Fruit fly (Drosophila melanogaster) whole organism, prepupa: ENCODE measurements around the gene RabX2.
A peak's percentile ranks its signal among the peaks of the same experiment; 100 is the strongest.

Experiments used
- Blimp-1 ChIP-seq: fragments of 200-800 bp; sonication (Bioruptor generic); optimal IDR thresholded peaks from 3 replicates; lab custom pipeline; 2017; ENCODE audit warnings: missing biosample characterization, missing genetic modification characterization, mild to moderate bottlenecking, moderate library complexity, missing genetic modification reagents
- CG10631 ChIP-seq: fragments of 200-800 bp; sonication (Bioruptor generic); optimal IDR thresholded peaks from 2 replicates; lab custom pipeline; 2016; ENCODE audit warnings: missing biosample characterization, missing genetic modification characterization
- CG10669 ChIP-seq: fragments of 200-800 bp; sonication (Bioruptor generic); optimal IDR thresholded peaks from 3 replicates; lab custom pipeline; 2018; ENCODE audit warnings: missing biosample characterization, mild to moderate bottlenecking, missing genetic modification characterization, moderate library complexity
- CG11294 ChIP-seq: fragments of 200-800 bp; sonication (Bioruptor generic); IDR thresholded peaks from 2 replicates; pipeline ENCODE4 v1.3.6; 2022; ENCODE audit warnings: missing biosample characterization, missing genetic modification characterization
- CG11762 ChIP-seq: fragments of 200-800 bp; sonication (Bioruptor generic); optimal IDR thresholded peaks from 3 replicates; lab custom pipeline; 2016; ENCODE audit warnings: missing biosample characterization, missing genetic modification characterization; ENCODE audit not compliant: insufficient read depth
- CG11902 ChIP-seq: fragments of 200-800 bp; sonication (Bioruptor generic); optimal IDR thresholded peaks from 3 replicates; lab custom pipeline; 2016; ENCODE audit warnings: missing biosample characterization, missing genetic modification characterization
- CG15336 ChIP-seq: fragments of 200-800 bp; sonication (Bioruptor generic); IDR thresholded peaks from 2 replicates; pipeline ENCODE4 v1.3.6; 2022; ENCODE audit warnings: missing biosample characterization, missing genetic modification characterization
- CG1621 ChIP-seq: fragments of 200-800 bp; sonication (Bioruptor generic); optimal IDR thresholded peaks from 3 replicates; lab custom pipeline; 2018; ENCODE audit warnings: missing biosample characterization, mild to moderate bottlenecking, missing genetic modification characterization
- CG16779 ChIP-seq: fragments of 200-800 bp; sonication (Bioruptor generic); optimal IDR thresholded peaks from 3 replicates; lab custom pipeline; 2017; ENCODE audit warnings: missing biosample characterization, mild to moderate bottlenecking, missing genetic modification characterization
- CG3032 ChIP-seq: fragments of 200-800 bp; optimal IDR thresholded peaks from 2 replicates; lab custom pipeline; 2019; ENCODE audit warnings: missing biosample characterization, mild to moderate bottlenecking, missing genetic modification characterization, moderate library complexity
- CG32006 ChIP-seq: fragments of 200-800 bp; sonication (Bioruptor generic); optimal IDR thresholded peaks from 3 replicates; lab custom pipeline; 2017; ENCODE audit warnings: missing biosample characterization, mild to moderate bottlenecking, missing genetic modification characterization
- CG3919 ChIP-seq: fragments of 200-800 bp; sonication (Bioruptor generic); optimal IDR thresholded peaks from 3 replicates; lab custom pipeline; 2016; ENCODE audit warnings: missing biosample characterization, missing genetic modification characterization
- CG4318 ChIP-seq: fragments of 200-800 bp; sonication (Bioruptor generic); optimal IDR thresholded peaks from 3 replicates; lab custom pipeline; 2017; ENCODE audit warnings: missing biosample characterization, mild to moderate bottlenecking, missing genetic modification characterization
- CG6163 ChIP-seq: fragments of 200-800 bp; sonication (Bioruptor generic); IDR thresholded peaks from 3 replicates; pipeline ENCODE4 v1.3.6; 2022; ENCODE audit warnings: missing biosample characterization, missing genetic modification characterization
- CG6276 ChIP-seq: fragments of 200-800 bp; sonication (Bioruptor generic); optimal IDR thresholded peaks from 2 replicates; lab custom pipeline; 2017; ENCODE audit warnings: missing biosample characterization, mild to moderate bottlenecking, missing genetic modification characterization
- CG6792 ChIP-seq: fragments of 200-800 bp; sonication (Bioruptor generic); optimal IDR thresholded peaks from 3 replicates; lab custom pipeline; 2016; ENCODE audit warnings: missing biosample characterization, missing genetic modification characterization
- CG6808 ChIP-seq: fragments of 200-800 bp; sonication (Bioruptor generic); optimal IDR thresholded peaks from 3 replicates; lab custom pipeline; 2017; ENCODE audit warnings: missing biosample characterization, missing genetic modification characterization, mild to moderate bottlenecking, moderate library complexity, missing genetic modification reagents
- CG6854 ChIP-seq: fragments of 200-800 bp; sonication (Bioruptor generic); optimal IDR thresholded peaks from 2 replicates; lab custom pipeline; 2017; ENCODE audit warnings: missing biosample characterization, mild to moderate bottlenecking, missing genetic modification characterization
- CG7368 ChIP-seq: fragments of 200-800 bp; sonication (Bioruptor generic); optimal IDR thresholded peaks from 3 replicates; lab custom pipeline; 2016; ENCODE audit warnings: missing biosample characterization, missing genetic modification characterization
- CG8119 ChIP-seq: fragments of 200-800 bp; sonication (Bioruptor generic); IDR thresholded peaks from 3 replicates; pipeline ENCODE4 v1.3.6; 2022; ENCODE audit warnings: missing biosample characterization, missing genetic modification characterization
- CG8319 ChIP-seq: fragments of 200-800 bp; sonication (Bioruptor generic); optimal IDR thresholded peaks from 3 replicates; lab custom pipeline; 2016; ENCODE audit warnings: missing biosample characterization, missing genetic modification characterization
- CG8632 ChIP-seq: fragments of 200-800 bp; sonication (Bioruptor generic); optimal IDR thresholded peaks from 3 replicates; lab custom pipeline; 2016; ENCODE audit warnings: missing biosample characterization, missing genetic modification characterization
- CG9139 ChIP-seq: fragments of 200-800 bp; sonication (Bioruptor generic); optimal IDR thresholded peaks from 3 replicates; lab custom pipeline; 2017; ENCODE audit warnings: missing biosample characterization, mild to moderate bottlenecking, missing genetic modification characterization
- Eip78C ChIP-seq: fragments of 200-800 bp; sonication (Bioruptor generic); peaks from one replicate; lab custom pipeline; 2016; ENCODE audit warnings: missing biosample characterization, missing genetic modification characterization
- Eip93F ChIP-seq: fragments of 200-800 bp; sonication (Bioruptor generic); optimal IDR thresholded peaks from 2 replicates; lab custom pipeline; 2016; ENCODE audit warnings: missing biosample characterization, mild to moderate bottlenecking, missing genetic modification characterization
- Ets21C ChIP-seq: fragments of 200-800 bp; sonication (Bioruptor generic); optimal IDR thresholded peaks from 3 replicates; lab custom pipeline; 2016; ENCODE audit warnings: missing biosample characterization, missing genetic modification characterization
- Ets96B ChIP-seq: fragments of 200-800 bp; optimal IDR thresholded peaks from 2 replicates; lab custom pipeline; 2019; ENCODE audit warnings: missing biosample characterization, mild to moderate bottlenecking, missing genetic modification characterization, moderate library complexity
- Gug ChIP-seq: fragments of 200-800 bp; sonication (Bioruptor generic); IDR thresholded peaks from 2 replicates; pipeline ENCODE4 v1.3.6; 2022; ENCODE audit warnings: missing biosample characterization, missing genetic modification characterization
- Hr39 ChIP-seq: fragments of 200-800 bp; sonication (Bioruptor generic); optimal IDR thresholded peaks from 2 replicates; lab custom pipeline; 2016; ENCODE audit warnings: missing biosample characterization, missing genetic modification characterization
- Hr4 ChIP-seq: fragments of 200-800 bp; sonication (Bioruptor generic); optimal IDR thresholded peaks from 3 replicates; lab custom pipeline; 2016; ENCODE audit warnings: missing biosample characterization, missing genetic modification characterization
- Met ChIP-seq: fragments of 200-800 bp; sonication (Bioruptor generic); optimal IDR thresholded peaks from 3 replicates; lab custom pipeline; 2016; ENCODE audit warnings: missing biosample characterization, missing genetic modification characterization
- OdsH ChIP-seq: fragments of 200-800 bp; sonication (Bioruptor generic); optimal IDR thresholded peaks from 3 replicates; lab custom pipeline; 2016; ENCODE audit warnings: missing biosample characterization, missing genetic modification characterization
- Smox ChIP-seq: fragments of 200-800 bp; sonication (Bioruptor generic); optimal IDR thresholded peaks from 3 replicates; lab custom pipeline; 2016; ENCODE audit warnings: missing biosample characterization, missing genetic modification characterization
- Sox102F ChIP-seq: fragments of 200-800 bp; sonication (Bioruptor generic); optimal IDR thresholded peaks from 2 replicates; lab custom pipeline; 2016; ENCODE audit warnings: missing biosample characterization, mild to moderate bottlenecking, missing genetic modification characterization
- Sox14 ChIP-seq: fragments of 200-800 bp; sonication (Bioruptor generic); optimal IDR thresholded peaks from 3 replicates; lab custom pipeline; 2016; ENCODE audit warnings: missing biosample characterization, missing genetic modification characterization
- Sox15 ChIP-seq: fragments of 200-800 bp; sonication (Bioruptor generic); optimal IDR thresholded peaks from 3 replicates; lab custom pipeline; 2016; ENCODE audit warnings: missing biosample characterization, missing genetic modification characterization
- achi ChIP-seq: fragments of 200-800 bp; sonication (Bioruptor generic); optimal IDR thresholded peaks from 3 replicates; lab custom pipeline; 2016; ENCODE audit warnings: missing biosample characterization, missing genetic modification characterization
- cyc ChIP-seq: fragments of 200-800 bp; sonication (Bioruptor generic); optimal IDR thresholded peaks from 3 replicates; lab custom pipeline; 2016; ENCODE audit warnings: missing biosample characterization, missing genetic modification characterization
- dac ChIP-seq: fragments of 200-800 bp; sonication (Bioruptor generic); optimal IDR thresholded peaks from 2 replicates; lab custom pipeline; 2017; ENCODE audit warnings: missing biosample characterization, mild to moderate bottlenecking, missing genetic modification characterization
- dsx ChIP-seq: fragments of 200-800 bp; optimal IDR thresholded peaks from 3 replicates; lab custom pipeline; 2019; ENCODE audit warnings: missing biosample characterization, mild to moderate bottlenecking, missing genetic modification characterization, moderate library complexity; ENCODE audit not compliant: poor library complexity, severe bottlenecking
- eg ChIP-seq: fragments of 200-800 bp; sonication (Bioruptor generic); IDR thresholded peaks from 3 replicates; pipeline ENCODE4 v1.3.6; 2022; ENCODE audit warnings: missing biosample characterization, missing genetic modification characterization
- esn ChIP-seq: fragments of 200-800 bp; sonication (Bioruptor generic); optimal IDR thresholded peaks from 2 replicates; lab custom pipeline; 2016; ENCODE audit warnings: missing biosample characterization, mild to moderate bottlenecking, missing genetic modification characterization, moderate library complexity
- fd59A ChIP-seq: fragments of 200-800 bp; sonication (Bioruptor generic); optimal IDR thresholded peaks from 2 replicates; lab custom pipeline; 2017; ENCODE audit warnings: missing biosample characterization, mild to moderate bottlenecking, missing genetic modification characterization, missing genetic modification reagents
- fd85E ChIP-seq: fragments of 200-800 bp; sonication (Bioruptor generic); optimal IDR thresholded peaks from 3 replicates; lab custom pipeline; 2016; ENCODE audit warnings: missing biosample characterization, missing genetic modification characterization
- lz ChIP-seq: fragments of 200-800 bp; sonication (Bioruptor generic); optimal IDR thresholded peaks from 3 replicates; lab custom pipeline; 2016; ENCODE audit warnings: missing biosample characterization, missing genetic modification characterization
- net ChIP-seq: fragments of 200-800 bp; sonication (Bioruptor generic); optimal IDR thresholded peaks from 3 replicates; lab custom pipeline; 2016; ENCODE audit warnings: missing biosample characterization, missing genetic modification characterization
- pdm3 ChIP-seq: fragments of 200-800 bp; sonication (Bioruptor generic); optimal IDR thresholded peaks from 3 replicates; lab custom pipeline; 2016; ENCODE audit warnings: missing biosample characterization, missing genetic modification characterization
- salr ChIP-seq, 2 experiments: fragments of 200-800 bp; sonication (Bioruptor generic); optimal IDR thresholded peaks; 3 replicates each; lab custom pipeline; 2016 to 2018; ENCODE audit warnings: missing biosample characterization in 2 of 2, missing genetic modification characterization in 2 of 2, mild to moderate bottlenecking in 1 of 2
- spab ChIP-seq: fragments of 200-800 bp; sonication (Bioruptor generic); optimal IDR thresholded peaks from 2 replicates; lab custom pipeline; 2017; ENCODE audit warnings: missing biosample characterization, mild to moderate bottlenecking, missing genetic modification characterization, missing genetic modification reagents
- svp ChIP-seq: fragments of 200-800 bp; sonication (Bioruptor generic); peaks from one replicate; lab custom pipeline; 2016; ENCODE audit warnings: missing biosample characterization, missing genetic modification characterization
- topi ChIP-seq: fragments of 200-800 bp; sonication (Bioruptor generic); optimal IDR thresholded peaks from 3 replicates; lab custom pipeline; 2016; ENCODE audit warnings: missing biosample characterization, missing genetic modification characterization
- vri ChIP-seq: fragments of 200-800 bp; sonication (Bioruptor generic); optimal IDR thresholded peaks from 3 replicates; lab custom pipeline; 2016; ENCODE audit warnings: missing biosample characterization, mild to moderate bottlenecking, missing genetic modification characterization

RabX2 gene

DNA sequence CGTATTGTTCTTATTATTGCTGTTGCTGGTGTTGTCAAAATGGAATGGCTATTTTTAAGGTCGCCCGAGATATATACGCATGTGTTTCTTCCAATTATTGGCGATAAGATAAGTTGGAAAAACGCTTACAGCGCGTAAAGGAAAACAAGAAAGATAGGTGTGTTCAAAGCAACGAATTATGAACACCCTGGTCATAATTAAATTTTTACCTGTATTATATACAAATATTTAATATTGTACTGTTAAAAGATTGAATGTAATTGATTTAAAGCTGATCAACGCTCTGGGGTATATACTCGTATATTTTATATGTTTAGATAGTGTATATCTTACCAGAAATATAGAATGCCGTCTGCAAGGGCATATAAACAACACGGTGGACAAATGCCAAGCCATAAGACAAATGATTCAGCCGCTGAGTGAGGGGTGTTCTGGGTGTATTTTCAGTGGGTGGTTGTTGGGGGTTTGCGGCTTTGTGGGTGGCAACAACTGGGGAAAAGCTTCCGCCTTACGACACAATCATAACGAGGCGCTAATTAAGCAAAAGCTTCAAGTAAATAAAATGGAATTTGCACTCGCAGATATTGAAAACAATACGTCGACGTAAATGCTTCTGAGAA, 19.6 kb upstream of the RabX2 start:
- peak; percentile 35 for TF ChIP-seq topi (GFP tag; lab: Kevin White, UChicago)
- no peak for TF ChIP-seq CG1621 (tag; lab: Kevin White, UChicago)
- TF ChIP-seq cyc: peak; percentile 27
- no peak for TF ChIP-seq CG3032 (tag; lab: Kevin White, UChicago)
- TF ChIP-seq CG10669: no peak
- no peak for TF ChIP-seq CG6854 (GFP tag; lab: Kevin White, UChicago)
- TF ChIP-seq Sox102F (GFP tag; lab: Kevin White, UChicago): peak; percentile 15
- TF ChIP-seq CG10631 (GFP tag; lab: Kevin White, UChicago): no peak
- no peak for TF ChIP-seq CG4318 (GFP tag; lab: Kevin White, UChicago)
- TF ChIP-seq CG6276 (GFP tag; lab: Kevin White, UChicago): no peak
- peak; percentile 2 for TF ChIP-seq Hr39 (GFP tag; lab: Kevin White, UChicago)
- TF ChIP-seq CG11294 (GFP tag; lab: Robert Waterston, UW): no peak
- TF ChIP-seq dsx (GFP tag; lab: Kevin White, UChicago): no peak
- no peak for TF ChIP-seq spab (GFP tag; lab: Kevin White, UChicago)
- no peak for TF ChIP-seq fd59A
- peak; percentile 84 for TF ChIP-seq svp (GFP tag; lab: Kevin White, UChicago)
- TF ChIP-seq salr (GFP tag; optimal IDR thresholded peaks at IDR 0.05; lab: Kevin White, UChicago): no peak
- TF ChIP-seq CG8632 (GFP tag; lab: Kevin White, UChicago): no peak
- peak; percentile 43 for TF ChIP-seq esn (GFP tag; lab: Kevin White, UChicago)
- TF ChIP-seq CG7368 (GFP tag; lab: Kevin White, UChicago): no peak
- no peak for TF ChIP-seq CG11762 (GFP tag; lab: Kevin White, UChicago)
- TF ChIP-seq Smox (GFP tag; lab: Kevin White, UChicago): peak; percentile 47
- no peak for TF ChIP-seq Eip93F (GFP tag; lab: Kevin White, UChicago)
- TF ChIP-seq Met (GFP tag; lab: Kevin White, UChicago): peak; percentile 27
- 0 out of 2 replicates have a peak, but pooled peaks have one; percentile 18 for TF ChIP-seq CG15336 (GFP tag; lab: Robert Waterston, UW)
- no peak for TF ChIP-seq Hr4
- no peak for TF ChIP-seq dac (GFP tag; lab: Kevin White, UChicago)
- TF ChIP-seq CG6792: peak; percentile 23
- peak; percentile 71 for TF ChIP-seq Eip78C (GFP tag; lab: Kevin White, UChicago)
- peak; percentile 44; the same call in 1 of the 3 replicates for TF ChIP-seq eg (GFP tag; lab: Robert Waterston, UW)
- TF ChIP-seq CG16779 (tag; lab: Kevin White, UChicago): no peak
- no peak for TF ChIP-seq CG6808
- no peak for TF ChIP-seq Sox14 (GFP tag; lab: Kevin White, UChicago)
- peak; percentile 32 for TF ChIP-seq lz
- no peak for TF ChIP-seq pdm3 (GFP tag; lab: Kevin White, UChicago)
- 0 out of 3 replicates have a peak, but pooled peaks have one; percentile 28 for TF ChIP-seq CG6163 (GFP tag; lab: Robert Waterston, UW)
- no peak for TF ChIP-seq net (GFP tag; lab: Kevin White, UChicago)
- TF ChIP-seq Sox15: no peak
- no peak for TF ChIP-seq vri
- no peak for TF ChIP-seq CG3919
- TF ChIP-seq Gug (GFP tag; lab: Robert Waterston, UW): 0 out of 2 replicates have a peak, but pooled peaks have one; percentile 17
- no peak for TF ChIP-seq CG9139 (GFP tag; lab: Kevin White, UChicago)
- TF ChIP-seq CG11902 (GFP tag; lab: Kevin White, UChicago): no peak
- peak; percentile 13 for TF ChIP-seq CG32006
- TF ChIP-seq CG8119 (GFP tag; lab: Robert Waterston, UW): no peak
- TF ChIP-seq Ets96B (tag; lab: Kevin White, UChicago): no peak
- no peak for TF ChIP-seq fd85E (GFP tag; lab: Kevin White, UChicago)
- no peak for TF ChIP-seq Blimp-1 (GFP tag; lab: Kevin White, UChicago)
- TF ChIP-seq Ets21C (GFP tag; lab: Kevin White, UChicago): no peak
- no peak for TF ChIP-seq OdsH (GFP tag; lab: Kevin White, UChicago)
- no peak for TF ChIP-seq achi
- no peak for TF ChIP-seq CG8319 (GFP tag; lab: Kevin White, UChicago)
